Worm (Caenorhabditis elegans) whole organism, late embryonic: ENCODE measurements around the gene F31D5.6.

ENCODE experiments used
- C08G9.2 ChIP-seq: sonication (generic microtip); optimal IDR thresholded peaks from 2 replicates; lab custom pipeline; 2016; ENCODE audit warnings: mild to moderate bottlenecking, missing genetic modification characterization, moderate library complexity, missing compliant biosample characterization
- C38D4.7 ChIP-seq: fragments of 200-800 bp; sonication (Bioruptor generic); optimal IDR thresholded peaks from 2 replicates; lab custom pipeline; 2018; ENCODE audit warnings: mild to moderate bottlenecking, missing genetic modification characterization, moderate library complexity, missing compliant biosample characterization
- F13H6.1 ChIP-seq: sonication (generic microtip); optimal IDR thresholded peaks from 2 replicates; lab custom pipeline; 2016; ENCODE audit warnings: missing genetic modification characterization, missing compliant biosample characterization
- T23F11.4 ChIP-seq: fragments of 200-800 bp; sonication (Bioruptor generic); optimal IDR thresholded peaks from 2 replicates; lab custom pipeline; 2018; ENCODE audit warnings: mild to moderate bottlenecking, missing genetic modification characterization, missing compliant biosample characterization
- Y22D7AL.16 ChIP-seq: sonication (generic microtip); optimal IDR thresholded peaks from 2 replicates; lab custom pipeline; 2016; ENCODE audit warnings: missing genetic modification characterization, missing compliant biosample characterization
- ahr-1 ChIP-seq: sonication (generic microtip); optimal IDR thresholded peaks from 2 replicates; lab custom pipeline; 2016; ENCODE audit warnings: missing genetic modification characterization, missing compliant biosample characterization
- ama-1 ChIP-seq: fragments of 150-350 bp; optimal IDR thresholded peaks from 2 replicates; lab custom pipeline; 2014
- ceh-19 ChIP-seq: fragments of 200-800 bp; sonication (Bioruptor generic); optimal IDR thresholded peaks from 2 replicates; lab custom pipeline; 2018; ENCODE audit warnings: mild to moderate bottlenecking, missing genetic modification characterization, missing compliant biosample characterization
- ceh-2 ChIP-seq: sonication (generic microtip); optimal IDR thresholded peaks from 2 replicates; lab custom pipeline; 2016; ENCODE audit warnings: missing genotype, missing genetic modification characterization, missing compliant biosample characterization
- ceh-22 ChIP-seq: sonication (generic microtip); optimal IDR thresholded peaks from 2 replicates; lab custom pipeline; 2017; ENCODE audit warnings: missing biosample characterization, missing genetic modification characterization
- ceh-24 ChIP-seq: sonication (generic microtip); optimal IDR thresholded peaks from 2 replicates; lab custom pipeline; 2016; ENCODE audit warnings: mild to moderate bottlenecking, missing genetic modification characterization, missing compliant biosample characterization
- ceh-30 ChIP-seq: fragments of 150-350 bp; optimal IDR thresholded peaks from 2 replicates; lab custom pipeline; 2014; ENCODE audit warnings: missing biosample characterization, missing genetic modification characterization
- ceh-45 ChIP-seq: fragments of 200-800 bp; sonication (Bioruptor generic); IDR thresholded peaks from 2 replicates; pipeline ENCODE4 v1.3.6; 2022; ENCODE audit warnings: missing genetic modification reagents, missing genetic modification characterization, missing compliant biosample characterization
- ceh-48 ChIP-seq: sonication (generic microtip); optimal IDR thresholded peaks from 2 replicates; lab custom pipeline; 2016; ENCODE audit warnings: missing genetic modification characterization, inconsistent platforms, missing compliant biosample characterization
- ceh-6 ChIP-seq: fragments of 200-800 bp; sonication (Bioruptor generic); optimal IDR thresholded peaks from 2 replicates; lab custom pipeline; 2018; ENCODE audit warnings: mild to moderate bottlenecking, missing genetic modification characterization, missing compliant biosample characterization
- dmd-4 ChIP-seq: sonication (generic microtip); optimal IDR thresholded peaks from 2 replicates; lab custom pipeline; 2016; ENCODE audit warnings: borderline replicate concordance, missing genetic modification characterization, missing compliant biosample characterization
- elt-2 ChIP-seq: sonication (generic microtip); optimal IDR thresholded peaks from 2 replicates; lab custom pipeline; 2016; ENCODE audit warnings: missing genetic modification reagents, missing genetic modification characterization, missing compliant biosample characterization
- elt-4 ChIP-seq: sonication (generic microtip); optimal IDR thresholded peaks from 2 replicates; lab custom pipeline; 2016; ENCODE audit warnings: missing genetic modification characterization, missing compliant biosample characterization
- eyg-1 ChIP-seq: sonication (generic microtip); optimal IDR thresholded peaks from 2 replicates; lab custom pipeline; 2016; ENCODE audit warnings: missing genotype, missing genetic modification characterization, missing compliant biosample characterization
- fax-1 ChIP-seq: sonication (generic microtip); optimal IDR thresholded peaks from 2 replicates; lab custom pipeline; 2016; ENCODE audit warnings: missing genotype, missing genetic modification characterization, missing compliant biosample characterization
- fkh-10 ChIP-seq: fragments of 150-350 bp; optimal IDR thresholded peaks from 2 replicates; lab custom pipeline; 2014; ENCODE audit warnings: missing biosample characterization, missing genetic modification reagents, missing genetic modification characterization
- fkh-6 ChIP-seq: sonication (generic microtip); optimal IDR thresholded peaks from 2 replicates; lab custom pipeline; 2016; ENCODE audit warnings: missing genetic modification characterization, missing compliant biosample characterization
- gmeb-2 ChIP-seq: sonication (generic microtip); optimal IDR thresholded peaks from 2 replicates; lab custom pipeline; 2016; ENCODE audit warnings: missing genetic modification characterization, inconsistent platforms, missing compliant biosample characterization
- hlh-15 ChIP-seq: sonication (generic microtip); optimal IDR thresholded peaks from 2 replicates; lab custom pipeline; 2016; ENCODE audit warnings: missing genetic modification characterization, missing compliant biosample characterization
- hlh-30 ChIP-seq: sonication (generic microtip); optimal IDR thresholded peaks from 2 replicates; lab custom pipeline; 2017; ENCODE audit warnings: antibody characterized with exemption, missing genetic modification characterization, missing compliant biosample characterization; ENCODE audit not compliant: insufficient read depth
- lin-11 ChIP-seq: fragments of 200-800 bp; sonication (Bioruptor generic); optimal IDR thresholded peaks from 2 replicates; lab custom pipeline; 2018; ENCODE audit warnings: mild to moderate bottlenecking, missing genetic modification characterization, missing compliant biosample characterization
- mec-3 ChIP-seq: sonication (generic microtip); optimal IDR thresholded peaks from 2 replicates; lab custom pipeline; 2016; ENCODE audit warnings: borderline replicate concordance, missing genetic modification characterization, missing compliant biosample characterization
- npax-4 ChIP-seq: sonication (generic microtip); optimal IDR thresholded peaks from 2 replicates; lab custom pipeline; 2016; ENCODE audit warnings: missing genetic modification characterization, missing compliant biosample characterization
- odd-2 ChIP-seq: sonication (generic microtip); optimal IDR thresholded peaks from 2 replicates; lab custom pipeline; 2017; ENCODE audit warnings: antibody characterized with exemption, mild to moderate bottlenecking, missing genetic modification characterization, missing compliant biosample characterization
- pag-3 ChIP-seq: sonication (generic microtip); optimal IDR thresholded peaks from 2 replicates; lab custom pipeline; 2016; ENCODE audit warnings: missing compliant biosample characterization, missing genetic modification characterization, borderline replicate concordance
- pax-1 ChIP-seq: fragments of 150-350 bp; optimal IDR thresholded peaks from 2 replicates; lab custom pipeline; 2014; ENCODE audit warnings: missing biosample characterization, missing genetic modification characterization
- pha-2 ChIP-seq: sonication (generic microtip); optimal IDR thresholded peaks from 2 replicates; lab custom pipeline; 2017; ENCODE audit warnings: mild to moderate bottlenecking, missing genetic modification characterization, missing compliant biosample characterization
- pha-4 ChIP-seq: fragments of 150-350 bp; optimal IDR thresholded peaks from 2 replicates; lab custom pipeline; 2018; ENCODE audit warnings: missing biosample characterization, missing genetic modification reagents, missing genetic modification characterization
- pqm-1 ChIP-seq: sonication (generic microtip); optimal IDR thresholded peaks from 2 replicates; lab custom pipeline; 2016; ENCODE audit warnings: missing genetic modification characterization, missing compliant biosample characterization
- sox-2 ChIP-seq: fragments of 200-800 bp; sonication (Bioruptor generic); IDR thresholded peaks from 2 replicates; pipeline ENCODE4 v1.3.6; 2022; ENCODE audit warnings: missing genetic modification reagents, missing genetic modification characterization, missing compliant biosample characterization
- sox-4 ChIP-seq: sonication (generic microtip); optimal IDR thresholded peaks from 2 replicates; lab custom pipeline; 2017; ENCODE audit warnings: mild to moderate bottlenecking, missing genetic modification characterization, inconsistent platforms, missing compliant biosample characterization
- syd-9 ChIP-seq: sonication (generic microtip); optimal IDR thresholded peaks from 2 replicates; lab custom pipeline; 2016; ENCODE audit warnings: mild to moderate bottlenecking, missing genetic modification characterization, moderate library complexity, missing compliant biosample characterization
- tbx-7 ChIP-seq: sonication (generic microtip); optimal IDR thresholded peaks from 2 replicates; lab custom pipeline; 2016; ENCODE audit warnings: missing genotype, missing genetic modification characterization, missing compliant biosample characterization
- unc-3 ChIP-seq, 2 experiments: fragments of 200-800 bp in 1 of 2; sonication (Bioruptor generic) in 1 of 2; sonication (generic microtip) in 1 of 2; conservative IDR thresholded peaks in 1 of 2; optimal IDR thresholded peaks in 1 of 2; 2 replicates each; pipeline versions ENCODE4 v1.3.6 to Lab custom; 2016 to 2022; ENCODE audit warnings: missing compliant biosample characterization in 2 of 2, missing genetic modification characterization in 2 of 2, missing genetic modification reagents in 1 of 2
- unc-86 ChIP-seq: sonication (generic microtip); optimal IDR thresholded peaks from 2 replicates; lab custom pipeline; 2016; ENCODE audit warnings: missing genetic modification characterization, missing compliant biosample characterization
- zip-5 ChIP-seq: sonication (generic microtip); optimal IDR thresholded peaks from 2 replicates; lab custom pipeline; 2016; ENCODE audit warnings: missing genetic modification characterization, missing compliant biosample characterization
- ztf-16 ChIP-seq: sonication (generic microtip); optimal IDR thresholded peaks from 2 replicates; lab custom pipeline; 2017; ENCODE audit warnings: missing genetic modification characterization, missing compliant biosample characterization

The F31D5.6 gene

ce11 chrII:4229106-4229708 lies 19.7 kb downstream of the F31D5.6 start, which contains the start of gene C16A11.3 (continued):
- TF ChIP-seq ceh-19 (GFP tag; lab: Kevin White, UChicago) (no peak), tbx-7 (tag; lab: Kevin White, UChicago) (no peak)

ce11 chrII:4230816-4231435 lies 21.4 kb downstream of the F31D5.6 start, which contains the start of gene C16A11.10:
Gene C16A11.10, plus strand, starts transcription at chrII:4231385.
- TF ChIP-seq ceh-19 (GFP tag; lab: Kevin White, UChicago) (no peak), Y22D7AL.16 (tag; lab: Kevin White, UChicago) (no peak), ceh-45 (no peak), zip-5 (tag; lab: Kevin White, UChicago) (no peak), F13H6.1 (tag; lab: Kevin White, UChicago) (no peak), fkh-6 (tag; lab: Kevin White, UChicago) (no peak), hlh-30 (no peak), C38D4.7 (GFP tag; lab: Kevin White, UChicago) (no peak), pha-4 (tag; lab: Kevin White, UChicago) (no peak), ama-1 (lab: Kevin White, UChicago) (no peak), eyg-1 (tag; lab: Kevin White, UChicago) (no peak), odd-2 (tag; lab: Kevin White, UChicago) (no peak), fax-1 (tag; lab: Kevin White, UChicago) (no peak), syd-9 (tag; lab: Kevin White, UChicago) (no peak), ztf-16 (tag; lab: Kevin White, UChicago) (no peak), C08G9.2 (no peak), ceh-30 (tag; lab: Kevin White, UChicago) (no peak), tbx-7 (tag; lab: Kevin White, UChicago) (no peak), ceh-48 (tag; lab: Kevin White, UChicago) (no peak), ceh-24 (no peak)

ce11 chrII:4235959-4236358 lies 26.5 kb downstream of the F31D5.6 start, which contains the start of gene fbxc-43:
Gene fbxc-43, minus strand, starts transcription at chrII:4235996.
- TF ChIP-seq lin-11 (tag; lab: Kevin White, UChicago), result no peak
- no peak for TF ChIP-seq pha-2 (tag; lab: Kevin White, UChicago)
- no peak for TF ChIP-seq dmd-4 (tag; lab: Kevin White, UChicago)

ce11 chrII:4237701-4238214 lies 28.3 kb downstream of the F31D5.6 start, which contains the start of the genes fbxc-44 and C16A11.2:
Gene fbxc-44, minus strand, starts transcription at chrII:4237751.
Gene C16A11.2, plus strand, starts transcription at chrII:4238203.
- TF ChIP-seq elt-2 (tag; lab: Kevin White, UChicago), result peak; percentile 100
- TF ChIP-seq gmeb-2 (tag; lab: Kevin White, UChicago), result peak; percentile 76
- TF ChIP-seq C38D4.7 (GFP tag; lab: Kevin White, UChicago), result peak; percentile 57
- no peak for TF ChIP-seq ama-1 (lab: Kevin White, UChicago)
- peak; percentile 41 for TF ChIP-seq unc-86 (tag; lab: Kevin White, UChicago)
- peak; percentile 53 for TF ChIP-seq ceh-6 (GFP tag; lab: Kevin White, UChicago)
- TF ChIP-seq Y22D7AL.16 (tag; lab: Kevin White, UChicago), result peak; percentile 57
- 0 out of 2 replicates have a peak, but pooled peaks have one; percentile 18 for TF ChIP-seq unc-3 (GFP tag; conservative IDR thresholded peaks at IDR 0.05; lab: Robert Waterston, UW)
- peak; percentile 46 for TF ChIP-seq unc-3 (tag; optimal IDR thresholded peaks at IDR 0.05; lab: Kevin White, UChicago)
- peak; percentile 62 for TF ChIP-seq ztf-16 (tag; lab: Kevin White, UChicago)
- peak; percentile 59 for TF ChIP-seq ceh-2
- TF ChIP-seq tbx-7 (tag; lab: Kevin White, UChicago), result peak; percentile 28
- TF ChIP-seq sox-4, result peak; percentile 74
- no peak for TF ChIP-seq hlh-30
- peak; percentile 48 for TF ChIP-seq eyg-1 (tag; lab: Kevin White, UChicago)
- TF ChIP-seq npax-4 (tag; lab: Kevin White, UChicago), result peak; percentile 37
- TF ChIP-seq C08G9.2, result peak; percentile 35
- TF ChIP-seq ahr-1, result peak; percentile 48
- no peak for TF ChIP-seq pax-1
- TF ChIP-seq hlh-15, result peak; percentile 35
- no peak for TF ChIP-seq ceh-22 (tag; lab: Kevin White, UChicago)
- peak; percentile 61 for TF ChIP-seq pha-2 (tag; lab: Kevin White, UChicago)
- peak; percentile 23 for TF ChIP-seq T23F11.4 (GFP tag; lab: Kevin White, UChicago)
- peak; percentile 71 for TF ChIP-seq fax-1 (tag; lab: Kevin White, UChicago)
- no peak for TF ChIP-seq elt-4 (tag; lab: Kevin White, UChicago)
- TF ChIP-seq pqm-1 (tag; lab: Kevin White, UChicago), result no peak
- TF ChIP-seq mec-3 (tag; lab: Kevin White, UChicago), result no peak
- TF ChIP-seq fkh-10 (GFP tag; lab: Kevin White, UChicago), result no peak
- TF ChIP-seq sox-2 (GFP tag; lab: Robert Waterston, UW), result no peak
- no peak for TF ChIP-seq pag-3 (tag; lab: Kevin White, UChicago)
- peak; percentile 58; the same call in 1 of the 2 replicates for TF ChIP-seq ceh-45
